Worm (Caenorhabditis elegans): ENCODE data around the gene rnp-3.

DNA sequence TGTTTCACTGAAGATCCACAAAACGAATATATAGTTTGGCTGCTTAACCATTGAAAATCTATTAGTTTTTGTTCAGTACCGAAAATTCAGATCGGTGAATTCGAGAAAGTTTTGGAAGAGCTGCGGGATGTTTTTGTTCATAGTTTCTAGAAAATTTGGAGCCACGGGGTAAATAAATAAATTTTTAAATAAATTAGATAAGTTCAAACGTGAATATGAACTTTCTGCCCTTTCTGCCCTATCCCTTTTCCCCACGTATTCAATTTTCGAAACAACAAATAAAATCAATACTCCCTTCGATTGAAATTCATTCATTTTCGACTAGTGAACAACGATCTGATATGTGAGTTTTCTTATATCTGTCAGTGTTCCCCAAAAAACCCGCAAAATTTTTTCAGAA lies 11.8 kb upstream of the rnp-3 start, which contains the start of gene scrm-5:
- TF ChIP-seq tbx-11 (GFP tag; IDR thresholded peaks at IDR 0.05) (no peak), sea-1 (GFP tag; conservative IDR thresholded peaks at IDR 0.05) (no peak), scrt-1 (GFP tag; IDR thresholded peaks at IDR 0.05) (no peak)

All from whole organism, early embryonic.